Worm (Caenorhabditis elegans): Measurements from ENCODE around the gene C02F5.12.

ce11 chrIII:8250007-8250683 is 7.3 kb upstream of the C02F5.12 start, which contains the start of gene knl-1:
- TF ChIP-seq nhr-237 (tag; optimal IDR thresholded peaks at IDR 0.05) (peak; percentile 2), lin-15B (tag; optimal IDR thresholded peaks at IDR 0.05) (peak; percentile 74), ceh-88 (GFP tag; IDR thresholded peaks at IDR 0.05) (no peak), jun-1 (tag; optimal IDR thresholded peaks at IDR 0.05) (no peak), ztf-4 (tag; optimal IDR thresholded peaks at IDR 0.05) (no peak), mdl-1 (tag; optimal IDR thresholded peaks at IDR 0.05) (no peak), unc-62 (GFP tag; optimal IDR thresholded peaks at IDR 0.05) (no peak), swsn-7 (tag; optimal IDR thresholded peaks at IDR 0.05) (peak; percentile 17), ceh-82 (tag; optimal IDR thresholded peaks at IDR 0.05) (peak in 1 of 3 experiments; percentile 61), lin-39 (tag; optimal IDR thresholded peaks at IDR 0.05) (no peak), nhr-11 (tag; optimal IDR thresholded peaks at IDR 0.05) (no peak), nhr-76 (tag; optimal IDR thresholded peaks at IDR 0.05) (no peak), unc-86 (tag; optimal IDR thresholded peaks at IDR 0.05) (no peak), pqm-1 (tag; optimal IDR thresholded peaks at IDR 0.05) (no peak)
